Worm (Caenorhabditis elegans) whole organism, L3 larva: Measurements from ENCODE around the gene mig-6.
A peak's percentile ranks its signal among the peaks of the same experiment; 100 is the strongest.

Experiments used
- aly-2 ChIP-seq: fragments of 150-350 bp; optimal IDR thresholded peaks from 2 replicates; lab custom pipeline; 2014; ENCODE audit warnings: missing biosample characterization, missing genetic modification characterization
- egl-27 ChIP-seq: sonication (generic microtip); optimal IDR thresholded peaks from 4 replicates; lab custom pipeline; 2017; ENCODE audit warnings: missing biosample characterization, missing genetic modification reagents, missing genetic modification characterization
- egl-5 ChIP-seq: fragments of 150-350 bp; optimal IDR thresholded peaks from 2 replicates; lab custom pipeline; 2017; ENCODE audit warnings: missing biosample characterization, missing genetic modification reagents, missing genetic modification characterization, inconsistent platforms
- elt-2 ChIP-seq: sonication (generic microtip); optimal IDR thresholded peaks from 2 replicates; lab custom pipeline; 2016; ENCODE audit warnings: missing genetic modification reagents, mild to moderate bottlenecking, missing genetic modification characterization, missing compliant biosample characterization
- fos-1 ChIP-seq: fragments of 150-350 bp; optimal IDR thresholded peaks from 2 replicates; lab custom pipeline; 2014; ENCODE audit warnings: missing biosample characterization, missing genetic modification characterization
- nhr-12 ChIP-seq: fragments of 150-350 bp; optimal IDR thresholded peaks from 2 replicates; lab custom pipeline; 2014; ENCODE audit warnings: missing biosample characterization, missing genetic modification characterization
- pha-4 ChIP-seq: fragments of 150-350 bp; optimal IDR thresholded peaks from 2 replicates; lab custom pipeline; 2014; ENCODE audit warnings: missing biosample characterization, missing genetic modification reagents, missing genetic modification characterization
- unc-62 ChIP-seq: fragments of 150-350 bp; sonication (generic microtip); optimal IDR thresholded peaks from 4 replicates; lab custom pipeline; 2014; ENCODE audit warnings: missing biosample characterization, missing genetic modification reagents, missing genetic modification characterization

ce11 chrV:7853900-7854299 lies 26.9 kb downstream of the mig-6 start:
- TF ChIP-seq unc-62 (no peak), elt-2 (no peak), fos-1 (tag; lab: Kevin White, UChicago) (no peak), nhr-12 (tag; lab: Kevin White, UChicago) (no peak), egl-27 (tag; lab: Kevin White, UChicago) (no peak), egl-5 (tag; lab: Kevin White, UChicago) (no peak), aly-2 (no peak), pha-4 (tag; lab: Kevin White, UChicago) (peak; percentile 29)
